Fruit fly (Drosophila melanogaster) whole organism, pupa: ENCODE results near the gene CG15923.

Experiments
- CG10348 ChIP-seq: fragments of 200-800 bp; sonication (Bioruptor generic); IDR thresholded peaks from 2 replicates; pipeline ENCODE4 v1.3.6; 2022; ENCODE audit warnings: missing biosample characterization, missing genetic modification characterization
- CG15710 ChIP-seq: fragments of 200-800 bp; sonication (Bioruptor generic); optimal IDR thresholded peaks from 2 replicates; lab custom pipeline; 2018; ENCODE audit warnings: missing biosample characterization, mild to moderate bottlenecking, missing genetic modification characterization, moderate library complexity
- CG17806 ChIP-seq: fragments of 200-800 bp; sonication (Bioruptor generic); optimal IDR thresholded peaks from 2 replicates; lab custom pipeline; 2018; ENCODE audit warnings: missing biosample characterization, mild to moderate bottlenecking, missing genetic modification characterization, moderate library complexity
- CG32121 ChIP-seq: fragments of 200-800 bp; sonication (Bioruptor generic); IDR thresholded peaks from 2 replicates; pipeline ENCODE4 v1.3.6; 2022; ENCODE audit warnings: missing biosample characterization, missing genetic modification characterization
- CG4496 ChIP-seq: fragments of 200-800 bp; sonication (Bioruptor generic); IDR thresholded peaks from 3 replicates; pipeline ENCODE4 v1.3.6; 2022; ENCODE audit warnings: missing biosample characterization, missing genetic modification characterization
- CG8159 ChIP-seq: fragments of 200-800 bp; sonication (Bioruptor generic); optimal IDR thresholded peaks from 3 replicates; lab custom pipeline; 2018; ENCODE audit warnings: missing biosample characterization, mild to moderate bottlenecking, missing genetic modification characterization, moderate library complexity
- CG8301 ChIP-seq: fragments of 200-800 bp; sonication (Bioruptor generic); optimal IDR thresholded peaks from 2 replicates; lab custom pipeline; 2018; ENCODE audit warnings: missing biosample characterization, mild to moderate bottlenecking, missing genetic modification characterization
- D1 ChIP-seq: fragments of 200-800 bp; sonication (Bioruptor generic); optimal IDR thresholded peaks from 2 replicates; lab custom pipeline; 2018; ENCODE audit warnings: missing biosample characterization, mild to moderate bottlenecking, missing genetic modification characterization, moderate library complexity
- EcR ChIP-seq: fragments of 200-800 bp; sonication (Bioruptor generic); optimal IDR thresholded peaks from 3 replicates; lab custom pipeline; 2019; ENCODE audit warnings: missing biosample characterization, missing genetic modification characterization, mild to moderate bottlenecking, moderate library complexity, missing genetic modification reagents
- Ets98B ChIP-seq: fragments of 200-800 bp; sonication (Bioruptor generic); IDR thresholded peaks from 2 replicates; pipeline ENCODE4 v1.3.6; 2022; ENCODE audit warnings: missing biosample characterization, missing genetic modification characterization
- Pif1A ChIP-seq: fragments of 200-800 bp; sonication (Bioruptor generic); optimal IDR thresholded peaks from 3 replicates; lab custom pipeline; 2016; ENCODE audit warnings: missing biosample characterization, missing genetic modification characterization
- gl ChIP-seq: fragments of 200-800 bp; sonication (Bioruptor generic); optimal IDR thresholded peaks from 2 replicates; lab custom pipeline; 2018; ENCODE audit warnings: missing biosample characterization, mild to moderate bottlenecking, missing genetic modification characterization
- rn ChIP-seq: fragments of 200-800 bp; sonication (Bioruptor generic); IDR thresholded peaks from 2 replicates; pipeline ENCODE4 v1.3.6; 2022; ENCODE audit warnings: missing biosample characterization, missing genetic modification characterization

DNA sequence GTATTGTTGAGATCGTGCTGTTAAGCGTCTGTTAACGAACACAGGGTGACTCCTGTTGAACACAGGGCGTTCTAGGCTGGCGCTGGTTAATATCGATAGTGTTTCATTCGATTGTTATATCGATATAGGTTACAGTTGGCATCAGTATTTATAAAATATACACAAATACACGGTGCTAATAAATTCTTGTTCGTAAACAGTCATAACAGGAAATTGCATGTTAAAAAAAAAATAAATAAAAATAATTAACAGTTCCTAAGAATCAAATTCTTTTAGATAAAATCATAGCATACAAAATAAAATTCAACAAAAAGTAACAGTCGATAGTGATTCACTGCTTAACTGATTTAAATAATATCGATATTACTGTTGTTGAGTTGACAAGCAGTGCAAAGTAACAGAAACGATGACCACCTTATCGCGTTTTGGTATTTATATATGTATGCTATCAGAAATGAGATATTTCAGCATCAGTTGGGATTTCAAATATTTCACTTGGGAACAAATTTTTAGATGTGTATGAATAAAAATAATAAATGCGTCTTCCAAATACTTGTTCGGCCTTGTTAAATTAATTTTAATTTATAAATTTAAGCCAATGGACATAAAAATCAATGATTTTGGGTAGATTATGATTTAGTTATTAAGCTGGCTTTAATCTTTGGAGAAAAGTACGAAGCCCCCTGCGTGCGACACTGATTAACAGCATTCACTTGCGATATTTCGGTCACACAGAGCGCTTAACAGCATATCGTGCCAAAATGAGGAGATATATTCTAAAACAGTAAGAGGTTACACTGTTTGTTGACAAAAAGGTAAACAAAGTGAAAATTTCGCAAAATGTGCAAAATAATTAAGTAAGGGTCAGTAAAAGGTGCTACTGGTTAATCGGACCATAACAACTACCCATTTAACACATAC lies 18.2 kb upstream of the CG15923 start, which contains the start of the genes Pi3K92E and Lrrk:
- TF ChIP-seq CG10348 (no peak), CG4496 (GFP tag; lab: Robert Waterston, UW) (0 out of 3 replicates have a peak, but pooled peaks have one; percentile 37), D1 (tag; lab: Kevin White, UChicago) (no peak), CG32121 (no peak), gl (tag; lab: Kevin White, UChicago) (no peak), Pif1A (GFP tag; lab: Kevin White, UChicago) (no peak), CG8159 (no peak), Ets98B (GFP tag; lab: Robert Waterston, UW) (no peak; the same call in 1 of the 2 replicates), rn (GFP tag; lab: Robert Waterston, UW) (no peak), CG15710 (tag; lab: Kevin White, UChicago) (no peak), CG8301 (tag; lab: Kevin White, UChicago) (no peak), CG17806 (tag; lab: Kevin White, UChicago) (no peak), EcR (GFP tag; lab: Kevin White, UChicago) (no peak)
